Worm (Caenorhabditis elegans): Measurements from ENCODE around the gene fbxl-1.

The fbxl-1 gene

ce11 chrIII:8244052-8244451 lies 16.4 kb downstream of the fbxl-1 start, which contains the start of the genes pbs-6 and cids-1:
Gene pbs-6 (minus strand): TSS chrIII:8244092.
Gene cids-1 (plus strand): TSS chrIII:8244445.
- TF ChIP-seq ceh-43 (GFP tag; optimal IDR thresholded peaks at IDR 0.05) (no peak), hlh-1 (tag; optimal IDR thresholded peaks at IDR 0.05) (peak; percentile 6), ceh-83 (GFP tag; optimal IDR thresholded peaks at IDR 0.05) (no peak), lsy-2 (tag; optimal IDR thresholded peaks at IDR 0.05) (peak; percentile 6), unc-39 (tag; optimal IDR thresholded peaks at IDR 0.05) (no peak), nhr-28 (tag; optimal IDR thresholded peaks at IDR 0.05) (no peak)

- TF ChIP-seq nhr-2 (tag; optimal IDR thresholded peaks at IDR 0.05), result no peak
- TF ChIP-seq zip-8 (tag; optimal IDR thresholded peaks at IDR 0.05), result no peak
- TF ChIP-seq ztf-11 (tag; optimal IDR thresholded peaks at IDR 0.05), result no peak
- no peak for TF ChIP-seq ceh-43 (GFP tag; optimal IDR thresholded peaks at IDR 0.05)
- TF ChIP-seq elt-1 (tag; optimal IDR thresholded peaks at IDR 0.05; ENCODE audit: borderline replicate concordance, insufficient read depth), result no peak
- TF ChIP-seq drap-1 (GFP tag; optimal IDR thresholded peaks at IDR 0.05), result no peak
- TF ChIP-seq nhr-28 (tag; optimal IDR thresholded peaks at IDR 0.05), result no peak
- TF ChIP-seq hlh-1 (tag; optimal IDR thresholded peaks at IDR 0.05), result no peak
- no peak for TF ChIP-seq ceh-39 (tag; optimal IDR thresholded peaks at IDR 0.05)
- TF ChIP-seq M03D4.4 (tag; optimal IDR thresholded peaks at IDR 0.05), result no peak
- no peak for TF ChIP-seq mep-1 (tag; optimal IDR thresholded peaks at IDR 0.05)
Observed at ce11 chrIII:8245591-8245990, 18.0 kb downstream of the fbxl-1 start, which contains the start of gene C02F5.3. Gene C02F5.3 (plus strand): TSS chrIII:8245891.

ce11 chrIII:8247051-8247450 lies 19.4 kb downstream of the fbxl-1 start, which contains the start of gene C02F5.13:
Gene C02F5.13 (plus strand): TSS chrIII:8247351.
- TF ChIP-seq nhr-28 (tag; optimal IDR thresholded peaks at IDR 0.05), result no peak

- TF ChIP-seq elt-1 (tag; optimal IDR thresholded peaks at IDR 0.05; ENCODE audit: borderline replicate concordance, insufficient read depth), result no peak
- no peak for TF ChIP-seq elt-3 (tag; optimal IDR thresholded peaks at IDR 0.05)
- TF ChIP-seq unc-39 (tag; optimal IDR thresholded peaks at IDR 0.05), result no peak
- no peak for TF ChIP-seq ceh-39 (tag; optimal IDR thresholded peaks at IDR 0.05)
- no peak for TF ChIP-seq sptf-1 (tag; optimal IDR thresholded peaks at IDR 0.05)
- no peak for TF ChIP-seq lin-13 (tag; optimal IDR thresholded peaks at IDR 0.05)
- TF ChIP-seq ham-2 (GFP tag; optimal IDR thresholded peaks at IDR 0.05), result no peak
- TF ChIP-seq hlh-1 (tag; optimal IDR thresholded peaks at IDR 0.05), result no peak
- no peak for TF ChIP-seq mab-5 (tag; optimal IDR thresholded peaks at IDR 0.05)
- no peak for TF ChIP-seq ceh-43 (GFP tag; optimal IDR thresholded peaks at IDR 0.05)
- TF ChIP-seq mep-1 (tag; optimal IDR thresholded peaks at IDR 0.05), result no peak
Observed at ce11 chrIII:8249381-8249780, 21.8 kb downstream of the fbxl-1 start, which contains the start of the genes C02F5.10 and C02F5.2. Gene C02F5.10 (minus strand): TSS chrIII:8249481. Gene C02F5.2 (plus strand): TSS chrIII:8249619.

ce11 chrIII:8250007-8250683 lies 22.5 kb downstream of the fbxl-1 start, which contains the start of gene knl-1:
Gene knl-1 (plus strand): TSS chrIII:8250632.
- no peak for TF ChIP-seq lin-32 (GFP tag; optimal IDR thresholded peaks at IDR 0.05)
- peak; percentile 59 for TF ChIP-seq cnd-1 (tag; optimal IDR thresholded peaks at IDR 0.05)
- TF ChIP-seq nhr-2 (tag; optimal IDR thresholded peaks at IDR 0.05), result no peak
- TF ChIP-seq hlh-1 (tag; optimal IDR thresholded peaks at IDR 0.05), result peak; percentile 12
- no peak for TF ChIP-seq sptf-1 (tag; optimal IDR thresholded peaks at IDR 0.05)
- TF ChIP-seq drap-1 (GFP tag; optimal IDR thresholded peaks at IDR 0.05), result peak; percentile 30
- peak; percentile 19 for TF ChIP-seq bed-3 (GFP tag; optimal IDR thresholded peaks at IDR 0.05)
- peak; percentile 18 for TF ChIP-seq sem-2 (GFP tag; optimal IDR thresholded peaks at IDR 0.05)
- no peak for TF ChIP-seq ham-2 (GFP tag; optimal IDR thresholded peaks at IDR 0.05)
- peak; percentile 83 for TF ChIP-seq lin-13 (tag; optimal IDR thresholded peaks at IDR 0.05)
- peak; percentile 80 for TF ChIP-seq lsy-2 (tag; optimal IDR thresholded peaks at IDR 0.05)
- TF ChIP-seq ces-1 (GFP tag; optimal IDR thresholded peaks at IDR 0.05), result peak; percentile 42
- peak; percentile 32 for TF ChIP-seq pha-4 (tag; optimal IDR thresholded peaks at IDR 0.05)
- peak; percentile 68 for TF ChIP-seq mep-1 (tag; optimal IDR thresholded peaks at IDR 0.05)
- TF ChIP-seq nhr-237 (tag; optimal IDR thresholded peaks at IDR 0.05), result peak; percentile 58

- TF ChIP-seq unc-62 (GFP tag; optimal IDR thresholded peaks at IDR 0.05) (no peak), cnd-1 (tag; optimal IDR thresholded peaks at IDR 0.05) (no peak), elt-1 (tag; optimal IDR thresholded peaks at IDR 0.05; ENCODE audit: borderline replicate concordance, insufficient read depth) (no peak), unc-120 (tag; optimal IDR thresholded peaks at IDR 0.05; ENCODE audit: poor library complexity, severe bottlenecking) (no peak), sptf-1 (tag; optimal IDR thresholded peaks at IDR 0.05) (no peak), ces-1 (GFP tag; optimal IDR thresholded peaks at IDR 0.05) (no peak), tbx-8 (GFP tag; optimal IDR thresholded peaks at IDR 0.05) (no peak), blmp-1 (tag; optimal IDR thresholded peaks at IDR 0.05) (no peak), ceh-43 (GFP tag; optimal IDR thresholded peaks at IDR 0.05) (no peak), snpc-4 (tag; optimal IDR thresholded peaks at IDR 0.05) (no peak), nhr-76 (tag; optimal IDR thresholded peaks at IDR 0.05) (no peak), lin-13 (tag; optimal IDR thresholded peaks at IDR 0.05) (no peak), ceh-83 (GFP tag; optimal IDR thresholded peaks at IDR 0.05) (no peak), zip-8 (tag; optimal IDR thresholded peaks at IDR 0.05) (no peak), pha-4 (tag; optimal IDR thresholded peaks at IDR 0.05) (no peak)
Observed at ce11 chrIII:8254938-8255337, 27.3 kb downstream of the fbxl-1 start, which contains the start of gene F09G8.5. Gene F09G8.5 (plus strand): TSS chrIII:8254975.
